Worm (Caenorhabditis elegans) whole organism, early embryonic: ENCODE results near the gene F55G11.7.

Experiments
- F13C5.2 ChIP-seq: sonication (generic microtip); optimal IDR thresholded peaks from 2 replicates; lab custom pipeline; 2017; ENCODE audit warnings: mild to moderate bottlenecking, missing genetic modification characterization, inconsistent platforms, missing compliant biosample characterization
- ama-1 ChIP-seq: fragments of 150-350 bp; optimal IDR thresholded peaks from 2 replicates; lab custom pipeline; 2014
- ets-7 ChIP-seq: sonication (generic microtip); optimal IDR thresholded peaks from 2 replicates; lab custom pipeline; 2016; ENCODE audit warnings: missing genotype, missing genetic modification characterization, missing compliant biosample characterization
- flt-1 ChIP-seq: fragments of 200-800 bp; sonication (Bioruptor generic); IDR thresholded peaks from 2 replicates; pipeline ENCODE4 v1.3.6; 2022; ENCODE audit warnings: missing genetic modification characterization, missing compliant biosample characterization
- hmg-4 ChIP-seq: fragments of 200-800 bp; sonication (Bioruptor generic); optimal IDR thresholded peaks from 2 replicates; lab custom pipeline; 2018; ENCODE audit warnings: mild to moderate bottlenecking, missing genetic modification characterization, missing compliant biosample characterization
- pes-1 ChIP-seq: fragments of 200-800 bp; sonication (Bioruptor generic); IDR thresholded peaks from 2 replicates; pipeline ENCODE4 v1.3.6; 2022; ENCODE audit warnings: missing genetic modification reagents, missing genetic modification characterization, missing compliant biosample characterization
- tbx-11 ChIP-seq: fragments of 200-800 bp; sonication (Bioruptor generic); IDR thresholded peaks from 2 replicates; pipeline ENCODE4 v1.3.6; 2022; ENCODE audit warnings: missing genetic modification characterization, missing compliant biosample characterization
- tra-4 ChIP-seq: sonication (generic microtip); optimal IDR thresholded peaks from 2 replicates; lab custom pipeline; 2017; ENCODE audit warnings: missing genetic modification characterization, missing compliant biosample characterization

DNA sequence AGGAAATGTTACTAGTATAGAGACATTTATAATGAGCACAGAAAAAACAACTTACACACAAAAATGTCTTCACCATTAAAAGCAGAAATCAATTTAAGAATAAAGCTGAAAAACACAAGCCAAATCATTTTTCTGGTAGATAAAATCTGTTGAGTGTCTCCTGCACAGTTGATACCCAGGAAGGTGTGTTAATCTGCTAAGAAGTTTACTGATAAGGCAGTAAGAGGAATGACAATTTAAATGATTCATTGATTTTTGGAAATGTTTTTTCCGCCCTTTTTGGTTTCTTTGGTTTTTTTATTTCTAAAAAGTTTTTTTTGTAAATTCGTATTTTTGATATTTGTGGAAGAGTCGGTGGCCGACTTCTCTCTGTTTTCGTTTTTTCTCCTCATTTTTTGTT, 25.7 kb downstream of the F55G11.7 start, which contains the start of gene K10D11.3:
- no peak for TF ChIP-seq ama-1 (lab: Kevin White, UChicago)
- no peak for TF ChIP-seq F13C5.2 (tag; lab: Kevin White, UChicago)
- no peak for TF ChIP-seq flt-1 (GFP tag; lab: Robert Waterston, UW)
- TF ChIP-seq tbx-11 (GFP tag; lab: Robert Waterston, UW) = no peak
- TF ChIP-seq tra-4 (tag; lab: Kevin White, UChicago) = no peak
- TF ChIP-seq hmg-4 = no peak
- no peak for TF ChIP-seq pes-1 (GFP tag; lab: Robert Waterston, UW)
- TF ChIP-seq ets-7 (tag; lab: Kevin White, UChicago) = no peak
